Worm (Caenorhabditis elegans): ENCODE results near the gene nhr-127.

Gene nhr-127

DNA sequence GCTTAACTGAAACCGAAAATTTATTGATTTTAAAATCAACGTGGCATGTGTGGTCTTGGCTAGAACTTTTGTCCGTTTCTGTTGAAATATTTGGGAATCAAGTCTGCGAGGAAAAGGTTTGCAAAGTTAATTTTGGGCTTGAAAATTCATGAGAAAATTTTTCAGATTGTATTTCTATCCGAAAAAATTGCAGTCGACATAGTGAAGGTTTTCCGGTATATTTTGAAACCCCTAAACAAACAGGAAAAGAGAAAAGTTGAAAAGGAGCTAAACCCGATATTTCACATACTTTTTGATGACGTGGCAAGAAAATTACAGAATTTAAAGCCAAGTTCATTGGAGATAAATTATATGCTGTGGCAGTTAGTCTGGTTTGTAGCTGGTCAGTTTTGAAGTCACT lies at the start of gene nhr-127:
Gene nhr-127, plus strand, starts transcription at position 301 of the 400 bp plus-strand sequence.
- TF ChIP-seq ceh-13 (GFP tag; optimal IDR thresholded peaks at IDR 0.05) (no peak), scrt-1 (GFP tag; IDR thresholded peaks at IDR 0.05) (no peak), F13C5.2 (tag; optimal IDR thresholded peaks at IDR 0.05) (no peak), pes-1 (GFP tag; IDR thresholded peaks at IDR 0.05) (no peak), aly-1 (tag; optimal IDR thresholded peaks at IDR 0.05) (no peak), sea-1 (GFP tag; conservative IDR thresholded peaks at IDR 0.05) (no peak), hmg-4 (GFP tag; optimal IDR thresholded peaks at IDR 0.05) (no peak), ama-1 (optimal IDR thresholded peaks at IDR 0.05) (no peak), ets-7 (tag; optimal IDR thresholded peaks at IDR 0.05) (no peak), tbx-37 (GFP tag; conservative IDR thresholded peaks at IDR 0.05) (no peak), ceh-36 (tag; optimal IDR thresholded peaks at IDR 0.05) (no peak), hnd-1 (tag; optimal IDR thresholded peaks at IDR 0.05) (no peak), tra-4 (tag; optimal IDR thresholded peaks at IDR 0.05) (no peak), flt-1 (GFP tag; IDR thresholded peaks at IDR 0.05) (no peak)

DNA sequence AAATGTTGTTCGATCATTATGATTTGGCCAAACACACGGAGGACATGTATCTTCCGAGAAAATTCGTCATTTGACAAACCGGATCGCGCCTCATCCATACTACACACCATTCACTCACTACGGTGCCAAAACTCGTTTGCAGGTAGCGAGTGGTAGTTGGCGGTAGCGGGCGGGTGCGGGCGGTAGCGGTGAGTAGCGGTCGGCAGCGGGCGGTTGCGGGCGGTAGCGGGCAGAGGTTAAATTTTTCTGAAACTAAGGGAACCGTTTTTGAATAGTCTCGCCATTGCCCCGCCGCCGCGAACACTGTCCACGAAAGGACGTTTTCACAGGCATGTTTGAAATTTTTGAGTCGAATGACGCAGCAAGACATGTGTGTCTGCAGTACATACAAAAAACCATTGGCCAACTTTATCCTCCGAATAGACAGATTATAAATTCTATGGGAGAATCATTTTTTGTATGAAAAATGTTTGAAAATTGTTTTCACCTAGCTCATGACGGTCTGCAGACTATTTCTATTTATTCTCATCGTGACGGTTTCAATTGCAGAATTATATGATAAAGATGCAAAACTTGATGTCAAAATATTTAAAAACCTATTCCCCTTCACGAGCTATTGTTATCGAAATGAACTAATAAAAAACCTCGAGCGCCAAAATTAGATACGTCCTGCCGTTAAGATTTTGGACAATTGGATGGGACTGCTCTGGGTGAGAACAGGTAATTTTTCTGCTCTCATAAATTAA lies 49.4 kb upstream of the nhr-127 start, which contains the start of gene F11A5.16:
Gene F11A5.16, plus strand, starts transcription at position 696 of the 746 bp plus-strand sequence.
- no peak for TF ChIP-seq scrt-1 (GFP tag; IDR thresholded peaks at IDR 0.05)
- no peak for TF ChIP-seq B0310.2 (tag; optimal IDR thresholded peaks at IDR 0.05)
- TF ChIP-seq ets-7 (tag; optimal IDR thresholded peaks at IDR 0.05) = no peak
- no peak for TF ChIP-seq tbx-11 (GFP tag; IDR thresholded peaks at IDR 0.05)
- TF ChIP-seq hmg-4 (GFP tag; optimal IDR thresholded peaks at IDR 0.05) = no peak
- no peak for TF ChIP-seq F13C5.2 (tag; optimal IDR thresholded peaks at IDR 0.05)
- TF ChIP-seq hmbx-1 (tag; optimal IDR thresholded peaks at IDR 0.05) = no peak
- TF ChIP-seq tbx-37 (GFP tag; conservative IDR thresholded peaks at IDR 0.05) = no peak
- TF ChIP-seq ceh-13 (GFP tag; optimal IDR thresholded peaks at IDR 0.05) = no peak
- no peak for TF ChIP-seq ama-1 (optimal IDR thresholded peaks at IDR 0.05)
- no peak for TF ChIP-seq tra-4 (tag; optimal IDR thresholded peaks at IDR 0.05)

DNA sequence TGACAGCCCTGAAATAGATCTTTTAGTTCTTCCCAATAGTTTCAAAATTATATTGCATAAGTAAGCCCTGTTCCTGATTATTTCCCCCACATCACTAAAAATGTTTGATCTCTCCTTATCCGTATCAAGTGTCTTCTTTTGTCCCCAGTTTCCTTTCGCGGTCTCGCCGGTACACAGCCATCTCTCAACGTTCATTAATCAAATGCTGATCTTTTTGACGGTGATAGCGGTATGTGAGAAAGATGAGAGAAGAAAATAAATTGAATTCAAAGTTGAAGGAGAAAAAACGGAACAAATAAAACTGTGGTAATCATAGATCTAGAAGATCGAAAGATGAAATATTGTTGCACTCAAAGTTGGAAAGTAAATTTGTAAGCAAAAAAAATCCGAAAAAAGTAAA lies 48.1 kb upstream of the nhr-127 start:
- TF ChIP-seq F13C5.2 (tag; optimal IDR thresholded peaks at IDR 0.05) = no peak
- no peak for TF ChIP-seq hnd-1 (tag; optimal IDR thresholded peaks at IDR 0.05)
- no peak for TF ChIP-seq ceh-13 (GFP tag; optimal IDR thresholded peaks at IDR 0.05)
- TF ChIP-seq hmg-4 (GFP tag; optimal IDR thresholded peaks at IDR 0.05) = no peak
- no peak for TF ChIP-seq sea-1 (GFP tag; conservative IDR thresholded peaks at IDR 0.05)
- no peak for TF ChIP-seq tbx-11 (GFP tag; IDR thresholded peaks at IDR 0.05)
- no peak for TF ChIP-seq tra-4 (tag; optimal IDR thresholded peaks at IDR 0.05)
- TF ChIP-seq ets-7 (tag; optimal IDR thresholded peaks at IDR 0.05) = no peak
- no peak for TF ChIP-seq flt-1 (GFP tag; IDR thresholded peaks at IDR 0.05)
- TF ChIP-seq aly-1 (tag; optimal IDR thresholded peaks at IDR 0.05) = no peak
- no peak for TF ChIP-seq scrt-1 (GFP tag; IDR thresholded peaks at IDR 0.05)

DNA sequence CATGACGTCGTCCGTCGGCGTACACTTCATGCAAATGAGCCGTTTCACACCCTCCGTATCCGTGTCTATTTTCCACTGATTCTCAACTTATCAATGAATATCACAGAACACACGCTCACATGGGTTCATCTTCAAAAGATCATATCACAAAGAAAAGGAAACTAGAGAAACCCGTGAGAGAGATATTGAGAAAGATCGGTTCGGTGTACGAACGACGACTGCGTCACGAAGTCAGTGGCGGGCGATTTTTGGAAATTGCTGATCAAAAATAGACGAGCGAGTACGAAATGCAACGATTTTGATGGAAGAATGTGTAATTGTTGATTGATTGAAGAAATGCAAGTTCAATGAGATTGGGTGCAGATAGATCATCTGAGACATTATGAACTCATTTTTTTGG lies 46.5 kb upstream of the nhr-127 start:
- TF ChIP-seq ceh-13 (GFP tag; optimal IDR thresholded peaks at IDR 0.05) (no peak), B0310.2 (tag; optimal IDR thresholded peaks at IDR 0.05) (no peak), flt-1 (GFP tag; IDR thresholded peaks at IDR 0.05) (no peak), ets-7 (tag; optimal IDR thresholded peaks at IDR 0.05) (no peak), hnd-1 (tag; optimal IDR thresholded peaks at IDR 0.05) (no peak), hmg-4 (GFP tag; optimal IDR thresholded peaks at IDR 0.05) (no peak), hmbx-1 (tag; optimal IDR thresholded peaks at IDR 0.05) (no peak), aly-1 (tag; optimal IDR thresholded peaks at IDR 0.05) (no peak), tra-4 (tag; optimal IDR thresholded peaks at IDR 0.05) (no peak), ceh-36 (tag; optimal IDR thresholded peaks at IDR 0.05) (no peak), tbx-37 (GFP tag; conservative IDR thresholded peaks at IDR 0.05) (no peak), F13C5.2 (tag; optimal IDR thresholded peaks at IDR 0.05) (no peak), ama-1 (optimal IDR thresholded peaks at IDR 0.05) (no peak), pes-1 (GFP tag; IDR thresholded peaks at IDR 0.05) (no peak), tbx-11 (GFP tag; IDR thresholded peaks at IDR 0.05) (no peak), sea-1 (GFP tag; conservative IDR thresholded peaks at IDR 0.05) (no peak)

DNA sequence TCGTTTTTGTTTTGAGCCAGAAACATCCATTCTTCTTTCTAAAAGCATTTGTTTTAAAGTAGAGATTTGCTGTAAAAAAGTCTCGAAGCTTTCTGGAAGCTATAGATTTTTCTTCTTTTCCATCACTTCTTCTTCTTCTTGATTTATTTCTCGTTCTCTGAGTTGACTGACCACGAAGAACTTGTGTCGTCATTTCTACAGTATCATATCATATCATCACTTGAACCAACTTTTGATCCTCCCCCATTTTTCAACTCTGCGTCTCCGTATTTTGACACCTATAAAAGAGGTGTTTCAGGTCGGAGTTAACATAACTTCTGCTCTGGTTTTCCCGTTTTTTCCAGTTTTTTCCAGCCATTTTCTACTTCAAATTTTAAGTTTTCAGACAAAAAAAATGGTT lies 45.3 kb upstream of the nhr-127 start, which contains the start of gene F11A5.9:
Gene F11A5.9, plus strand, starts transcription at position 386 of the 400 bp plus-strand sequence.
- TF ChIP-seq aly-1 (tag; optimal IDR thresholded peaks at IDR 0.05) = no peak
- TF ChIP-seq tbx-37 (GFP tag; conservative IDR thresholded peaks at IDR 0.05) = no peak
- no peak for TF ChIP-seq ets-7 (tag; optimal IDR thresholded peaks at IDR 0.05)
- no peak for TF ChIP-seq hmg-4 (GFP tag; optimal IDR thresholded peaks at IDR 0.05)
- no peak for TF ChIP-seq pes-1 (GFP tag; IDR thresholded peaks at IDR 0.05)
- TF ChIP-seq ceh-36 (tag; optimal IDR thresholded peaks at IDR 0.05) = no peak
- no peak for TF ChIP-seq flt-1 (GFP tag; IDR thresholded peaks at IDR 0.05)
- TF ChIP-seq hmbx-1 (tag; optimal IDR thresholded peaks at IDR 0.05) = no peak
- TF ChIP-seq tbx-11 (GFP tag; IDR thresholded peaks at IDR 0.05) = no peak
- no peak for TF ChIP-seq ama-1 (optimal IDR thresholded peaks at IDR 0.05)
- no peak for TF ChIP-seq hnd-1 (tag; optimal IDR thresholded peaks at IDR 0.05)
- no peak for TF ChIP-seq F13C5.2 (tag; optimal IDR thresholded peaks at IDR 0.05)
- no peak for TF ChIP-seq ceh-13 (GFP tag; optimal IDR thresholded peaks at IDR 0.05)
- TF ChIP-seq scrt-1 (GFP tag; IDR thresholded peaks at IDR 0.05) = no peak
- no peak for TF ChIP-seq sea-1 (GFP tag; conservative IDR thresholded peaks at IDR 0.05)

DNA sequence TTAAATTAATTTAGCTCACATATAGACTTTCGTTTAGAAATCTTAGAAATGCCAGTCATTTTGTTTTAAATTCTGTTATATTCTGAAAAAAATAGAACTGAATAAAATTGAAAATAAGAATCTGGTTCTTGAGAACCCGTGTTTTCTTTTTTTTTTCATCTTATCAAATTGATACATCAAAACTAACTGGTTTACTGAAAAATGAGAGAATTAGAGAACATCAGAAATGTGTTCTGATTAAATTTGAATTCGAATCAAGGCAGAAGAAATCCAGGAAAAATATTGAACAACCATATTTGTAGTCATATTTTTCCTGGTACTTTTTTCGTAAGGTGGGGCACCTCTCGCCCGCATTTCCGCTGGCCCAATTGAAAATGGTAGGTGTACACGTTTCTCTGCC lies 41.3 kb upstream of the nhr-127 start, which contains the start of gene F11A5.15:
Gene F11A5.15, minus strand, starts transcription at position 101 of the 400 bp plus-strand sequence.
- no peak for TF ChIP-seq aly-1 (tag; optimal IDR thresholded peaks at IDR 0.05)
- TF ChIP-seq ets-7 (tag; optimal IDR thresholded peaks at IDR 0.05) = no peak
- no peak for TF ChIP-seq hmg-4 (GFP tag; optimal IDR thresholded peaks at IDR 0.05)
- TF ChIP-seq ceh-13 (GFP tag; optimal IDR thresholded peaks at IDR 0.05) = no peak
- TF ChIP-seq F13C5.2 (tag; optimal IDR thresholded peaks at IDR 0.05) = no peak
- TF ChIP-seq hnd-1 (tag; optimal IDR thresholded peaks at IDR 0.05) = no peak
- no peak for TF ChIP-seq tra-4 (tag; optimal IDR thresholded peaks at IDR 0.05)
- TF ChIP-seq B0310.2 (tag; optimal IDR thresholded peaks at IDR 0.05) = no peak
- no peak for TF ChIP-seq flt-1 (GFP tag; IDR thresholded peaks at IDR 0.05)
- no peak for TF ChIP-seq sea-1 (GFP tag; conservative IDR thresholded peaks at IDR 0.05)
- TF ChIP-seq hmbx-1 (tag; optimal IDR thresholded peaks at IDR 0.05) = no peak
- TF ChIP-seq pes-1 (GFP tag; IDR thresholded peaks at IDR 0.05) = no peak
- TF ChIP-seq scrt-1 (GFP tag; IDR thresholded peaks at IDR 0.05) = no peak
- TF ChIP-seq tbx-37 (GFP tag; conservative IDR thresholded peaks at IDR 0.05) = no peak
- no peak for TF ChIP-seq ama-1 (optimal IDR thresholded peaks at IDR 0.05)
- TF ChIP-seq tbx-11 (GFP tag; IDR thresholded peaks at IDR 0.05) = no peak
- TF ChIP-seq ceh-36 (tag; optimal IDR thresholded peaks at IDR 0.05) = no peak
